Fruit fly (Drosophila melanogaster) whole organism, embryonic: ENCODE measurements around the gene tth.
A peak's percentile ranks its signal among the peaks of the same experiment; 100 is the strongest.

Source experiments
- ATbp ChIP-seq: fragments of 200-800 bp; sonication (Bioruptor generic); optimal IDR thresholded peaks from 2 replicates; lab custom pipeline; 2017; ENCODE audit warnings: missing biosample characterization, mild to moderate bottlenecking, missing genetic modification characterization, missing genetic modification reagents
- Aef1 ChIP-seq: fragments of 200-800 bp; sonication (Bioruptor generic); IDR thresholded peaks from 3 replicates; pipeline ENCODE4 v1.3.6; 2022; ENCODE audit warnings: missing biosample characterization, missing genetic modification characterization
- BEAF-32 ChIP-seq: fragments of 200-800 bp; sonication (Bioruptor generic); optimal IDR thresholded peaks from 3 replicates; lab custom pipeline; 2017; ENCODE audit warnings: missing biosample characterization, missing genetic modification characterization, mild to moderate bottlenecking, moderate library complexity, missing genetic modification reagents
- Blimp-1 ChIP-seq: fragments of 200-800 bp; sonication (Bioruptor generic); optimal IDR thresholded peaks from 3 replicates; lab custom pipeline; 2018; ENCODE audit warnings: missing biosample characterization, missing genetic modification characterization, mild to moderate bottlenecking, moderate library complexity, missing genetic modification reagents
- CG10209 ChIP-seq: fragments of 200-800 bp; sonication (Bioruptor generic); optimal IDR thresholded peaks from 3 replicates; lab custom pipeline; 2017; ENCODE audit warnings: missing biosample characterization, mild to moderate bottlenecking, missing genetic modification characterization, missing genetic modification reagents
- CG11085 ChIP-seq: fragments of 200-800 bp; sonication (Bioruptor generic); IDR thresholded peaks from 2 replicates; pipeline ENCODE4 v1.3.6; 2022; ENCODE audit warnings: missing biosample characterization, missing genetic modification characterization
- CG12769 ChIP-seq: fragments of 200-800 bp; sonication (Bioruptor generic); optimal IDR thresholded peaks from 2 replicates; lab custom pipeline; 2019; ENCODE audit warnings: missing biosample characterization, mild to moderate bottlenecking, missing genetic modification characterization, moderate library complexity
- CG13296 ChIP-seq: fragments of 200-800 bp; sonication (Bioruptor generic); optimal IDR thresholded peaks from 3 replicates; lab custom pipeline; 2018; ENCODE audit warnings: missing biosample characterization, mild to moderate bottlenecking, missing genetic modification characterization
- CG15514 ChIP-seq: fragments of 200-800 bp; sonication (Bioruptor generic); optimal IDR thresholded peaks from 3 replicates; lab custom pipeline; 2017; ENCODE audit warnings: missing biosample characterization, missing genetic modification characterization, mild to moderate bottlenecking, moderate library complexity, missing genetic modification reagents
- CG1603 ChIP-seq: fragments of 200-800 bp; sonication (Bioruptor generic); optimal IDR thresholded peaks from 2 replicates; lab custom pipeline; 2019; ENCODE audit warnings: missing biosample characterization, mild to moderate bottlenecking, missing genetic modification characterization, moderate library complexity
- CG17359 ChIP-seq: fragments of 200-800 bp; sonication (Bioruptor generic); optimal IDR thresholded peaks from 3 replicates; lab custom pipeline; 2018; ENCODE audit warnings: missing biosample characterization, mild to moderate bottlenecking, missing genetic modification characterization, moderate library complexity
- CG2202 ChIP-seq: fragments of 200-800 bp; sonication (Bioruptor generic); optimal IDR thresholded peaks from 2 replicates; lab custom pipeline; 2018; ENCODE audit warnings: missing biosample characterization, mild to moderate bottlenecking, missing genetic modification characterization
- CG2678 ChIP-seq: fragments of 200-800 bp; sonication (Bioruptor generic); optimal IDR thresholded peaks from 3 replicates; lab custom pipeline; 2019; ENCODE audit warnings: missing biosample characterization, mild to moderate bottlenecking, missing genetic modification characterization, moderate library complexity
- CG3281 ChIP-seq: fragments of 200-800 bp; sonication (Bioruptor generic); optimal IDR thresholded peaks from 3 replicates; lab custom pipeline; 2017; ENCODE audit warnings: missing biosample characterization, mild to moderate bottlenecking, missing genetic modification characterization
- CG34422 ChIP-seq: fragments of 200-800 bp; sonication (Bioruptor generic); IDR thresholded peaks from 3 replicates; pipeline ENCODE4 v1.3.6; 2022; ENCODE audit warnings: missing biosample characterization, missing genetic modification characterization
- CG4707 ChIP-seq: fragments of 200-800 bp; sonication (Bioruptor generic); optimal IDR thresholded peaks from 2 replicates; lab custom pipeline; 2018; ENCODE audit warnings: missing biosample characterization, mild to moderate bottlenecking, missing genetic modification characterization, moderate library complexity
- CG6654 ChIP-seq: fragments of 200-800 bp; sonication (Bioruptor generic); optimal IDR thresholded peaks from 2 replicates; lab custom pipeline; 2017; ENCODE audit warnings: missing biosample characterization, mild to moderate bottlenecking, missing genetic modification characterization
- CG7357 ChIP-seq: fragments of 200-800 bp; sonication (Bioruptor generic); IDR thresholded peaks from 3 replicates; pipeline ENCODE4 v1.3.6; 2022; ENCODE audit warnings: missing biosample characterization, missing genetic modification characterization
- CG7556 ChIP-seq: fragments of 200-800 bp; sonication (Bioruptor generic); optimal IDR thresholded peaks from 2 replicates; lab custom pipeline; 2017; ENCODE audit warnings: missing biosample characterization, mild to moderate bottlenecking, missing genetic modification characterization
- CG9876 ChIP-seq: fragments of 200-800 bp; sonication (Bioruptor generic); optimal IDR thresholded peaks from 2 replicates; lab custom pipeline; 2016; ENCODE audit warnings: missing biosample characterization, missing genetic modification characterization
- Camta ChIP-seq: fragments of 200-800 bp; sonication (Bioruptor generic); optimal IDR thresholded peaks from 2 replicates; lab custom pipeline; 2016; ENCODE audit warnings: missing biosample characterization, missing genetic modification characterization
- D19A ChIP-seq: fragments of 200-800 bp; optimal IDR thresholded peaks from 3 replicates; lab custom pipeline; 2019; ENCODE audit warnings: missing biosample characterization, mild to moderate bottlenecking, missing genetic modification characterization, moderate library complexity
- E2f2 ChIP-seq: fragments of 200-800 bp; sonication (Bioruptor generic); IDR thresholded peaks from 2 replicates; pipeline ENCODE4 v1.3.6; 2022; ENCODE audit warnings: missing biosample characterization, missing genetic modification characterization
- Fer3 ChIP-seq: fragments of 200-800 bp; sonication (Bioruptor generic); optimal IDR thresholded peaks from 2 replicates; lab custom pipeline; 2018; ENCODE audit warnings: missing biosample characterization, mild to moderate bottlenecking, missing genetic modification characterization, moderate library complexity
- GATAe ChIP-seq: fragments of 200-800 bp; sonication (Bioruptor generic); conservative IDR thresholded peaks from 2 replicates; pipeline ENCODE4 v1.3.6; 2022; ENCODE audit warnings: missing biosample characterization, missing genetic modification characterization
- HLH54F ChIP-seq: fragments of 200-800 bp; sonication (Bioruptor generic); optimal IDR thresholded peaks from 3 replicates; lab custom pipeline; 2016; ENCODE audit warnings: missing biosample characterization, missing genetic modification characterization
- MTF-1 ChIP-seq: fragments of 200-800 bp; sonication (Bioruptor generic); optimal IDR thresholded peaks from 2 replicates; lab custom pipeline; 2018; ENCODE audit warnings: missing biosample characterization, mild to moderate bottlenecking, missing genetic modification characterization, borderline replicate concordance
- NC2β ChIP-seq: fragments of 200-800 bp; sonication (Bioruptor generic); optimal IDR thresholded peaks from 2 replicates; lab custom pipeline; 2016; ENCODE audit warnings: missing biosample characterization, missing genetic modification characterization
- Optix ChIP-seq: fragments of 200-800 bp; sonication (Bioruptor generic); IDR thresholded peaks from 3 replicates; pipeline ENCODE4 v1.3.6; 2022; ENCODE audit warnings: missing biosample characterization, missing genetic modification characterization
- Six4 ChIP-seq: fragments of 200-800 bp; sonication (Bioruptor generic); optimal IDR thresholded peaks from 2 replicates; lab custom pipeline; 2016; ENCODE audit warnings: missing biosample characterization, missing genetic modification characterization
- Sox100B ChIP-seq: fragments of 200-800 bp; sonication (Bioruptor generic); optimal IDR thresholded peaks from 3 replicates; lab custom pipeline; 2018; ENCODE audit warnings: missing biosample characterization, mild to moderate bottlenecking, missing genetic modification characterization
- Xrp1 ChIP-seq: fragments of 200-800 bp; sonication (Bioruptor generic); IDR thresholded peaks from 2 replicates; pipeline ENCODE4 v1.3.6; 2022; ENCODE audit warnings: missing biosample characterization, missing genetic modification characterization
- al ChIP-seq: fragments of 200-800 bp; sonication (Bioruptor generic); IDR thresholded peaks from 2 replicates; pipeline ENCODE4 v1.3.6; 2022; ENCODE audit warnings: missing biosample characterization, missing genetic modification characterization
- chm ChIP-seq: fragments of 200-800 bp; sonication (Bioruptor generic); IDR thresholded peaks from 2 replicates; pipeline ENCODE4 v1.3.6; 2022; ENCODE audit warnings: missing biosample characterization, missing genetic modification characterization
- dati ChIP-seq: fragments of 200-800 bp; sonication (Bioruptor generic); IDR thresholded peaks from 2 replicates; pipeline ENCODE4 v1.3.6; 2022; ENCODE audit warnings: missing biosample characterization, missing genetic modification characterization
- ewg ChIP-seq: fragments of 200-800 bp; sonication (Bioruptor generic); optimal IDR thresholded peaks from 3 replicates; lab custom pipeline; 2017; ENCODE audit warnings: mild to moderate bottlenecking, missing biosample characterization, missing genetic modification reagents, missing genetic modification characterization
- gsb ChIP-seq: fragments of 200-800 bp; sonication (Bioruptor generic); IDR thresholded peaks from 2 replicates; pipeline ENCODE4 v1.3.6; 2022; ENCODE audit warnings: missing biosample characterization, missing genetic modification characterization
- ind ChIP-seq: fragments of 200-800 bp; sonication (Bioruptor generic); optimal IDR thresholded peaks from 3 replicates; lab custom pipeline; 2016; ENCODE audit warnings: missing biosample characterization, missing genetic modification characterization
- insv ChIP-seq, 2 experiments: fragments of 200-800 bp; sonication (Bioruptor generic); optimal IDR thresholded peaks; 3 replicates each; lab custom pipeline; 2016 to 2018; ENCODE audit warnings: missing biosample characterization in 2 of 2, missing genetic modification characterization in 2 of 2
- jumu ChIP-seq: fragments of 200-800 bp; sonication (Bioruptor generic); optimal IDR thresholded peaks from 3 replicates; lab custom pipeline; 2016; ENCODE audit warnings: missing biosample characterization, missing genetic modification characterization
- lab ChIP-seq: fragments of 200-800 bp; sonication (Bioruptor generic); optimal IDR thresholded peaks from 3 replicates; lab custom pipeline; 2017; ENCODE audit warnings: missing biosample characterization, missing genetic modification characterization, mild to moderate bottlenecking, moderate library complexity, missing genetic modification reagents
- mld ChIP-seq: fragments of 200-800 bp; sonication (Bioruptor generic); IDR thresholded peaks from 3 replicates; pipeline ENCODE4 v1.3.6; 2022; ENCODE audit warnings: missing biosample characterization, missing genetic modification characterization; ENCODE audit not compliant: partially characterized antibody
- phol ChIP-seq: fragments of 200-800 bp; sonication (Bioruptor generic); optimal IDR thresholded peaks from 3 replicates; lab custom pipeline; 2018; ENCODE audit warnings: missing biosample characterization, mild to moderate bottlenecking, missing genetic modification characterization, moderate library complexity
- psq ChIP-seq: fragments of 200-800 bp; sonication (Bioruptor generic); optimal IDR thresholded peaks from 2 replicates; lab custom pipeline; 2017; ENCODE audit warnings: missing biosample characterization, missing genetic modification characterization
- row ChIP-seq: fragments of 200-800 bp; sonication (Bioruptor generic); IDR thresholded peaks from 3 replicates; pipeline ENCODE4 v1.3.6; 2022; ENCODE audit warnings: missing biosample characterization, missing genetic modification characterization
- slp2 ChIP-seq: fragments of 200-800 bp; sonication (Bioruptor generic); optimal IDR thresholded peaks from 2 replicates; lab custom pipeline; 2016; ENCODE audit warnings: missing biosample characterization, missing genetic modification characterization
- sob ChIP-seq: fragments of 200-800 bp; sonication (Bioruptor generic); IDR thresholded peaks from 2 replicates; pipeline ENCODE4 v1.3.6; 2022; ENCODE audit warnings: missing biosample characterization, missing genetic modification characterization
- tll ChIP-seq, 2 experiments: fragments of 200-800 bp in 1 of 2; fragments of >200 bp in 1 of 2; sonication (Bioruptor generic) in 1 of 2; optimal IDR thresholded peaks; 2 replicates each; lab custom pipeline; 2017 to 2019; ENCODE audit warnings: missing biosample characterization in 2 of 2, missing genetic modification characterization in 2 of 2, mild to moderate bottlenecking in 1 of 2, moderate library complexity in 1 of 2

Gene tth

dm6 chrX:13634254-13634999, 18.0 kb upstream of the tth start (continued):
- TF ChIP-seq NC2β (no peak), CG2202 (no peak), ewg (GFP tag; lab: Kevin White, UChicago) (no peak), E2f2 (GFP tag; lab: Robert Waterston, UW) (peak; percentile 33; the same call in 1 of the 2 replicates), CG13296 (peak; percentile 80), tll (GFP tag; optimal IDR thresholded peaks at IDR 0.05; lab: Kevin White, UChicago) (peak in 1 of 2 experiments; percentile 38), MTF-1 (GFP tag; lab: Kevin White, UChicago) (peak; percentile 78), D19A (tag; lab: Kevin White, UChicago) (peak; percentile 90), gsb (GFP tag; lab: Robert Waterston, UW) (peak; percentile 25; the same call in 1 of the 2 replicates), GATAe (GFP tag; lab: Robert Waterston, UW) (no peak), CG4707 (GFP tag; lab: Kevin White, UChicago) (peak; percentile 15), CG11085 (GFP tag; lab: Robert Waterston, UW) (0 out of 2 replicates have a peak, but pooled peaks have one; percentile 31), Camta (GFP tag; lab: Kevin White, UChicago) (peak; percentile 25), CG7556 (peak; percentile 50), chm (GFP tag; lab: Robert Waterston, UW) (no peak), CG9876 (GFP tag; lab: Kevin White, UChicago) (peak; percentile 14), Optix (no peak), CG10209 (GFP tag; lab: Kevin White, UChicago) (peak; percentile 63), Fer3 (tag; lab: Kevin White, UChicago) (peak; percentile 51), jumu (GFP tag; lab: Kevin White, UChicago) (no peak), mld (GFP tag; lab: Robert Waterston, UW) (no peak), psq (GFP tag; lab: Kevin White, UChicago) (no peak), Xrp1 (peak; percentile 38), CG7357 (0 out of 3 replicates have a peak, but pooled peaks have one; percentile 15), sob (GFP tag; lab: Robert Waterston, UW) (peak; percentile 30; the same call in 1 of the 2 replicates), Six4 (GFP tag; lab: Kevin White, UChicago) (no peak), Blimp-1 (GFP tag; lab: Kevin White, UChicago) (no peak), insv (GFP tag; optimal IDR thresholded peaks at IDR 0.05; lab: Kevin White, UChicago) (peak in 1 of 2 experiments; percentile 49), al (GFP tag; lab: Robert Waterston, UW) (peak; percentile 40), CG12769 (peak; percentile 50), slp2 (no peak), CG34422 (GFP tag; lab: Robert Waterston, UW) (0 out of 3 replicates have a peak, but pooled peaks have one; percentile 14), CG2678 (tag; lab: Kevin White, UChicago) (peak; percentile 68), CG1603 (no peak), ATbp (peak; percentile 70), Sox100B (GFP tag; lab: Kevin White, UChicago) (peak; percentile 44), CG6654 (GFP tag; lab: Kevin White, UChicago) (no peak), Aef1 (no peak; the same call in 2 of the 3 replicates), lab (GFP tag; lab: Kevin White, UChicago) (peak; percentile 83), CG15514 (GFP tag; lab: Kevin White, UChicago) (peak; percentile 55), ind (peak; percentile 8), phol (no peak), HLH54F (GFP tag; lab: Kevin White, UChicago) (peak; percentile 48), BEAF-32 (no peak), CG17359 (tag; lab: Kevin White, UChicago) (peak; percentile 29), CG3281 (GFP tag; lab: Kevin White, UChicago) (peak; percentile 64), dati (GFP tag; lab: Robert Waterston, UW) (no peak), row (GFP tag; lab: Robert Waterston, UW) (peak; percentile 78)
